In the genomic region with DNA sequence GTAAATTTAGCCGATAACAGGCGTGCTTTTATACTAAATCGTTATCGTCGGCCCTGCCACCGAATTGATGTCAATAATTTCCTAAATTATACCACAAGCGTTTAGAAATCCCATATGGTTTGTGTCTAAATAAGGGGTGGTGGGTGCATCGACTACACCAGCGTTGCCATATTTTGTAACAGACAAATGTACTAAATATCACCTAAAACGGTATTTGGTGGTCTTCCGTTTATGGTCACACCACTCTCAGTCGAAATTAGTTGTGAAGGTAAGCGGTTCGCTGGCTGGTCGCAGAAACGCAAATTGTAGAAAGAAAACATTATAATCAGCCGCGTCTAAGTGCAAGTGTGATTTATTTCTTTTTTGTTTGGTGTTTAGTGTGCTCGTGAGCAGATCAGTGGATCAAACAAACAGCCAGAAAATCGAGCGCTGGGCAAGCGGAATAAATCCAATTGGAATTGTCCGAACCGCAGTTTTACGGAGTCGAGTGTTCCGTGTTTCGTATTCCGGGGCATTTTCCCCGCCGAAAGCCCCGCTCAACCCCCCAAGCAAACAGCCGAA, we compare ENCODE assay signal across 6 fruit fly cellular contexts.
TF ChIP-seq lines count a peak whose summit lies in the region.

A gene (minus strand): TSS at position 39 of the 561 bp plus-strand sequence.
A gene (plus strand): TSS at position 244 of the 561 bp plus-strand sequence.

- peak; percentile 57 to 65 for TF ChIP-seq CTCF in S2 (optimal IDR thresholded peaks at IDR 0.05; lab: Kevin White, UChicago)
- TF ChIP-seq CTCF in whole organism, embryonic (GFP tag; optimal IDR thresholded peaks at IDR 0.05; lab: Kevin White, UChicago): peak; percentile 42

TF ChIP-seq in whole organism, adult, 20 proteins besides CTCF, POLR2A, EP300 and RAD21:
- TF ChIP-seq pad (GFP tag; optimal IDR thresholded peaks at IDR 0.05; lab: Kevin White, UChicago) (peak; percentile 55), tj (GFP tag; optimal IDR thresholded peaks at IDR 0.05; lab: Kevin White, UChicago) (peak; percentile 54), Clk (GFP tag; optimal IDR thresholded peaks at IDR 0.05; lab: Kevin White, UChicago) (no peak), CG12768 (GFP tag; optimal IDR thresholded peaks at IDR 0.05; lab: Kevin White, UChicago) (no peak), CG7101 (tag; optimal IDR thresholded peaks at IDR 0.05; lab: Kevin White, UChicago) (peak; percentile 73), bab1 (GFP tag; optimal IDR thresholded peaks at IDR 0.05; lab: Kevin White, UChicago) (peak; percentile 94), CG11617 (GFP tag; optimal IDR thresholded peaks at IDR 0.05; lab: Kevin White, UChicago) (peak; percentile 74), Mnt (GFP tag; optimal IDR thresholded peaks at IDR 0.05; lab: Kevin White, UChicago) (peak; percentile 90), ovo (GFP tag; optimal IDR thresholded peaks at IDR 0.05; lab: Kevin White, UChicago) (peak; percentile 64), cic (GFP tag; optimal IDR thresholded peaks at IDR 0.05; lab: Kevin White, UChicago) (peak; percentile 69), CG1620 (GFP tag; optimal IDR thresholded peaks at IDR 0.05; lab: Kevin White, UChicago) (peak; percentile 54), kay (GFP tag; lab: Kevin White, UChicago; ENCODE audit: borderline replicate concordance) (no peak), CG14711 (tag; optimal IDR thresholded peaks at IDR 0.05; lab: Kevin White, UChicago) (peak; percentile 54)

TF ChIP-seq in whole organism, embryonic, 481 proteins besides CTCF, POLR2A, EP300 and RAD21 (continues in another document):
- TF ChIP-seq chm (GFP tag; IDR thresholded peaks at IDR 0.05; lab: Robert Waterston, UW): peak; percentile 78
- peak; percentile 78 for TF ChIP-seq CG15601 (tag; optimal IDR thresholded peaks at IDR 0.05; lab: Kevin White, UChicago)
- TF ChIP-seq CG42726 (GFP tag; IDR thresholded peaks at IDR 0.05; lab: Robert Waterston, UW; ENCODE audit: partially characterized antibody): peak; percentile 70
- peak; percentile 24; the same call in 1 of the 2 replicates for TF ChIP-seq NFAT (GFP tag; IDR thresholded peaks at IDR 0.05; lab: Robert Waterston, UW)
- TF ChIP-seq HmgZ (tag; optimal IDR thresholded peaks at IDR 0.05; lab: Kevin White, UChicago): peak; percentile 82
- no peak for TF ChIP-seq en (GFP tag; optimal IDR thresholded peaks at IDR 0.05; lab: Kevin White, UChicago)
- TF ChIP-seq Jarid2 (GFP tag; optimal IDR thresholded peaks at IDR 0.05; lab: Kevin White, UChicago): peak; percentile 96
- no peak for TF ChIP-seq prd (optimal IDR thresholded peaks at IDR 0.05; lab: Kevin White, UChicago)
- no peak for TF ChIP-seq prd (GFP tag; IDR thresholded peaks at IDR 0.05; lab: Robert Waterston, UW)
- TF ChIP-seq CG6854 (GFP tag; optimal IDR thresholded peaks at IDR 0.05; lab: Kevin White, UChicago): peak; percentile 31
- TF ChIP-seq Opbp (GFP tag; IDR thresholded peaks at IDR 0.05; lab: Robert Waterston, UW; ENCODE audit: partially characterized antibody): peak; percentile 45; the same call in 1 of the 3 replicates
- TF ChIP-seq Hr3 (GFP tag; optimal IDR thresholded peaks at IDR 0.05; lab: Kevin White, UChicago): peak; percentile 5
- no peak for TF ChIP-seq CG18011 (GFP tag; optimal IDR thresholded peaks at IDR 0.05; lab: Kevin White, UChicago)
- no peak; the same call in 2 of the 3 replicates for TF ChIP-seq z (GFP tag; IDR thresholded peaks at IDR 0.05; lab: Robert Waterston, UW)
- no peak for TF ChIP-seq CG11695 (GFP tag; IDR thresholded peaks at IDR 0.05; lab: Robert Waterston, UW)
- TF ChIP-seq grau (tag; optimal IDR thresholded peaks at IDR 0.05; lab: Kevin White, UChicago): peak; percentile 51
- no peak for TF ChIP-seq Oli (tag; optimal IDR thresholded peaks at IDR 0.05; lab: Kevin White, UChicago)

TF ChIP-seq in whole organism, prepupa, 60 proteins besides CTCF, POLR2A, EP300 and RAD21 (continues in another document):
- TF ChIP-seq CG10631 (GFP tag; optimal IDR thresholded peaks at IDR 0.05; lab: Kevin White, UChicago) (no peak), salr (GFP tag; optimal IDR thresholded peaks at IDR 0.05; lab: Kevin White, UChicago) (peak in 1 of 2 experiments; percentile 2), Smox (GFP tag; optimal IDR thresholded peaks at IDR 0.05; lab: Kevin White, UChicago) (no peak), CG10669 (GFP tag; optimal IDR thresholded peaks at IDR 0.05; lab: Kevin White, UChicago) (no peak), CG8319 (GFP tag; optimal IDR thresholded peaks at IDR 0.05; lab: Kevin White, UChicago) (no peak), Lpt (GFP tag; optimal IDR thresholded peaks at IDR 0.05; lab: Kevin White, UChicago) (no peak), CG3919 (GFP tag; optimal IDR thresholded peaks at IDR 0.05; lab: Kevin White, UChicago) (peak; percentile 6), CG11294 (GFP tag; IDR thresholded peaks at IDR 0.05; lab: Robert Waterston, UW) (no peak), Eip75B (GFP tag; optimal IDR thresholded peaks at IDR 0.05; lab: Kevin White, UChicago) (no peak), CG6792 (GFP tag; optimal IDR thresholded peaks at IDR 0.05; lab: Kevin White, UChicago) (no peak), dsx (GFP tag; optimal IDR thresholded peaks at IDR 0.05; lab: Kevin White, UChicago; ENCODE audit: poor library complexity, severe bottlenecking) (peak; percentile 59), OdsH (GFP tag; optimal IDR thresholded peaks at IDR 0.05; lab: Kevin White, UChicago) (no peak), CG6808 (GFP tag; optimal IDR thresholded peaks at IDR 0.05; lab: Kevin White, UChicago) (peak; percentile 13), ss (GFP tag; optimal IDR thresholded peaks at IDR 0.05; lab: Kevin White, UChicago) (peak; percentile 41 to 54), CG7368 (GFP tag; optimal IDR thresholded peaks at IDR 0.05; lab: Kevin White, UChicago) (no peak), Hr38 (GFP tag; optimal IDR thresholded peaks at IDR 0.05; lab: Kevin White, UChicago) (no peak), Hr4 (GFP tag; optimal IDR thresholded peaks at IDR 0.05; lab: Kevin White, UChicago) (no peak), Gug (GFP tag; IDR thresholded peaks at IDR 0.05; lab: Robert Waterston, UW) (no peak)

TF ChIP-seq in whole organism, pupa, 21 proteins besides CTCF, POLR2A, EP300 and RAD21:
- TF ChIP-seq CG12605 (GFP tag; IDR thresholded peaks at IDR 0.05; lab: Robert Waterston, UW) (no peak), CG34367 (tag; optimal IDR thresholded peaks at IDR 0.05; lab: Kevin White, UChicago) (no peak), Pif1A (GFP tag; optimal IDR thresholded peaks at IDR 0.05; lab: Kevin White, UChicago) (no peak), fd96Ca (GFP tag; IDR thresholded peaks at IDR 0.05; lab: Robert Waterston, UW) (no peak), EcR (GFP tag; optimal IDR thresholded peaks at IDR 0.05; lab: Kevin White, UChicago) (peak; percentile 31), rn (GFP tag; IDR thresholded peaks at IDR 0.05; lab: Robert Waterston, UW) (no peak), CG32121 (GFP tag; IDR thresholded peaks at IDR 0.05; lab: Robert Waterston, UW) (no peak), CG4496 (GFP tag; IDR thresholded peaks at IDR 0.05; lab: Robert Waterston, UW) (no peak), CG14655 (GFP tag; optimal IDR thresholded peaks at IDR 0.05; lab: Kevin White, UChicago) (no peak), CG17806 (tag; optimal IDR thresholded peaks at IDR 0.05; lab: Kevin White, UChicago) (no peak), CG13204 (GFP tag; optimal IDR thresholded peaks at IDR 0.05; lab: Kevin White, UChicago) (peak; percentile 21), Snoo (tag; optimal IDR thresholded peaks at IDR 0.05; lab: Kevin White, UChicago) (peak; percentile 41), CG15710 (tag; optimal IDR thresholded peaks at IDR 0.05; lab: Kevin White, UChicago) (peak; percentile 9)

TF ChIP-seq in whole organism, wandering third instar larva, 38 proteins besides CTCF, POLR2A, EP300 and RAD21 (continues in another document):
- peak in 1 of 2 experiments; percentile 32 for TF ChIP-seq dl (GFP tag; optimal IDR thresholded peaks at IDR 0.05; lab: Kevin White, UChicago; ENCODE audit: insufficient read depth in 1 of 2, partially characterized antibody in 2 of 2)
- peak; percentile 45 for TF ChIP-seq HLH106 (tag; optimal IDR thresholded peaks at IDR 0.05; lab: Kevin White, UChicago)
- TF ChIP-seq CrebA (GFP tag; optimal IDR thresholded peaks at IDR 0.05; lab: Kevin White, UChicago; ENCODE audit: borderline replicate concordance): no peak
- no peak for TF ChIP-seq Hr78 (GFP tag; optimal IDR thresholded peaks at IDR 0.05; lab: Kevin White, UChicago)
- no peak for TF ChIP-seq Abd-B (GFP tag; optimal IDR thresholded peaks at IDR 0.05; lab: Kevin White, UChicago)
- TF ChIP-seq N (GFP tag; optimal IDR thresholded peaks at IDR 0.05; lab: Kevin White, UChicago): no peak
- TF ChIP-seq psq (GFP tag; optimal IDR thresholded peaks at IDR 0.05; lab: Kevin White, UChicago): no peak
- no peak for TF ChIP-seq Dfd (GFP tag; optimal IDR thresholded peaks at IDR 0.05; lab: Kevin White, UChicago)
- no peak for TF ChIP-seq brk (GFP tag; optimal IDR thresholded peaks at IDR 0.05; lab: Kevin White, UChicago)
- no peak for TF ChIP-seq CG9705 (GFP tag; optimal IDR thresholded peaks at IDR 0.05; lab: Kevin White, UChicago)
- peak; percentile 60 for TF ChIP-seq Sp1 (GFP tag; optimal IDR thresholded peaks at IDR 0.05; lab: Kevin White, UChicago)
- no peak for TF ChIP-seq Vsx2 (GFP tag; optimal IDR thresholded peaks at IDR 0.05; lab: Kevin White, UChicago; ENCODE audit: partially characterized antibody)
- peak; percentile 22 for TF ChIP-seq fru (GFP tag; optimal IDR thresholded peaks at IDR 0.05; lab: Kevin White, UChicago)
- peak; percentile 6 for TF ChIP-seq Jra (GFP tag; optimal IDR thresholded peaks at IDR 0.05; lab: Kevin White, UChicago)
- TF ChIP-seq pan (optimal IDR thresholded peaks at IDR 0.05; lab: Kevin White, UChicago): no peak
- no peak for TF ChIP-seq GATAd (GFP tag; optimal IDR thresholded peaks at IDR 0.05; lab: Kevin White, UChicago)
- no peak for TF ChIP-seq sv (GFP tag; optimal IDR thresholded peaks at IDR 0.05; lab: Kevin White, UChicago)
- no peak for TF ChIP-seq usp (GFP tag; optimal IDR thresholded peaks at IDR 0.05; lab: Kevin White, UChicago)
- TF ChIP-seq Mio (GFP tag; optimal IDR thresholded peaks at IDR 0.05; lab: Kevin White, UChicago): no peak
- TF ChIP-seq lola (GFP tag; optimal IDR thresholded peaks at IDR 0.05; lab: Kevin White, UChicago): no peak
- peak in 1 of 2 experiments; percentile 19 for TF ChIP-seq foxo (GFP tag; optimal IDR thresholded peaks at IDR 0.05; lab: Kevin White, UChicago)
- no peak for TF ChIP-seq br (GFP tag; optimal IDR thresholded peaks at IDR 0.05; lab: Kevin White, UChicago)
- no peak for TF ChIP-seq Hr83 (GFP tag; optimal IDR thresholded peaks at IDR 0.05; lab: Kevin White, UChicago; ENCODE audit: poor library complexity, severe bottlenecking)
- TF ChIP-seq h (GFP tag; optimal IDR thresholded peaks at IDR 0.05; lab: Kevin White, UChicago): peak; percentile 51
- TF ChIP-seq dsf (GFP tag; optimal IDR thresholded peaks at IDR 0.05; lab: Kevin White, UChicago; ENCODE audit: borderline replicate concordance): no peak
- no peak for TF ChIP-seq tai (GFP tag; optimal IDR thresholded peaks at IDR 0.05; lab: Kevin White, UChicago)
- TF ChIP-seq Hnf4 (GFP tag; optimal IDR thresholded peaks at IDR 0.05; lab: Kevin White, UChicago): no peak
- TF ChIP-seq OdsH (GFP tag; optimal IDR thresholded peaks at IDR 0.05; lab: Kevin White, UChicago): peak; percentile 7
